Fruit fly (Drosophila melanogaster) whole organism, embryonic: ENCODE measurements around the gene Mekk1.

ENCODE experiments used
- Antp ChIP-seq: fragments of 200-800 bp; sonication (Bioruptor generic); optimal IDR thresholded peaks from 3 replicates; lab custom pipeline; 2016; ENCODE audit warnings: missing biosample characterization, missing genetic modification characterization
- Bteb2 ChIP-seq: fragments of 200-800 bp; sonication (Bioruptor generic); optimal IDR thresholded peaks from 2 replicates; lab custom pipeline; 2016; ENCODE audit warnings: missing biosample characterization, missing genetic modification characterization
- CG10209 ChIP-seq: fragments of 200-800 bp; sonication (Bioruptor generic); optimal IDR thresholded peaks from 3 replicates; lab custom pipeline; 2017; ENCODE audit warnings: missing biosample characterization, mild to moderate bottlenecking, missing genetic modification characterization, missing genetic modification reagents
- CG11093 ChIP-seq: fragments of 200-800 bp; sonication (Bioruptor generic); IDR thresholded peaks from 3 replicates; pipeline ENCODE4 v1.3.6; 2022; ENCODE audit warnings: missing biosample characterization, missing genetic modification characterization
- CG11560 ChIP-seq: fragments of 200-800 bp; sonication (Bioruptor generic); IDR thresholded peaks from 3 replicates; pipeline ENCODE4 v1.3.6; 2022; ENCODE audit warnings: missing biosample characterization, missing genetic modification characterization
- CG11723 ChIP-seq: fragments of 200-800 bp; sonication (Bioruptor generic); optimal IDR thresholded peaks from 2 replicates; lab custom pipeline; 2017; ENCODE audit warnings: missing biosample characterization, mild to moderate bottlenecking, missing genetic modification characterization
- CG14965 ChIP-seq: fragments of 200-800 bp; sonication (Bioruptor generic); optimal IDR thresholded peaks from 2 replicates; lab custom pipeline; 2016; ENCODE audit warnings: missing biosample characterization, missing genetic modification characterization, borderline replicate concordance
- CG1792 ChIP-seq: fragments of 200-800 bp; sonication (Bioruptor generic); optimal IDR thresholded peaks from 2 replicates; lab custom pipeline; 2016; ENCODE audit warnings: missing biosample characterization, missing genetic modification characterization
- CG18011 ChIP-seq: fragments of 200-800 bp; sonication (Bioruptor generic); optimal IDR thresholded peaks from 2 replicates; lab custom pipeline; 2017; ENCODE audit warnings: missing biosample characterization, missing genetic modification characterization, mild to moderate bottlenecking, moderate library complexity, missing genotype
- CG30020 ChIP-seq: fragments of 200-800 bp; optimal IDR thresholded peaks from 2 replicates; lab custom pipeline; 2019; ENCODE audit warnings: missing biosample characterization, mild to moderate bottlenecking, missing genetic modification characterization, moderate library complexity
- CG33213 ChIP-seq: fragments of 200-800 bp; sonication (Bioruptor generic); optimal IDR thresholded peaks from 3 replicates; lab custom pipeline; 2016; ENCODE audit warnings: missing biosample characterization, missing genetic modification characterization
- CG34224 ChIP-seq: fragments of 200-800 bp; sonication (Bioruptor generic); IDR thresholded peaks from 3 replicates; pipeline ENCODE4 v1.3.6; 2022; ENCODE audit warnings: missing biosample characterization, missing genetic modification characterization; ENCODE audit not compliant: partially characterized antibody
- CG6272 ChIP-seq: fragments of 200-800 bp; sonication (Bioruptor generic); IDR thresholded peaks from 2 replicates; pipeline ENCODE4 v1.3.6; 2022; ENCODE audit warnings: missing biosample characterization, missing genetic modification characterization
- CG6654 ChIP-seq: fragments of 200-800 bp; sonication (Bioruptor generic); optimal IDR thresholded peaks from 2 replicates; lab custom pipeline; 2017; ENCODE audit warnings: missing biosample characterization, mild to moderate bottlenecking, missing genetic modification characterization
- CG6791 ChIP-seq: fragments of 200-800 bp; sonication (Bioruptor generic); IDR thresholded peaks from 3 replicates; pipeline ENCODE4 v1.3.6; 2022; ENCODE audit warnings: missing biosample characterization, missing genetic modification characterization; ENCODE audit not compliant: partially characterized antibody
- CG7357 ChIP-seq: fragments of 200-800 bp; sonication (Bioruptor generic); IDR thresholded peaks from 3 replicates; pipeline ENCODE4 v1.3.6; 2022; ENCODE audit warnings: missing biosample characterization, missing genetic modification characterization
- CG8290 ChIP-seq, 3 experiments: fragments of 200-800 bp; sonication (Bioruptor generic); optimal IDR thresholded peaks; 2 replicates each; lab custom pipeline; 2016 to 2019; ENCODE audit warnings: missing biosample characterization in 3 of 3, missing genetic modification characterization in 3 of 3, mild to moderate bottlenecking in 2 of 3, moderate library complexity in 1 of 3
- CG8765 ChIP-seq: fragments of 200-800 bp; sonication (Bioruptor generic); IDR thresholded peaks from 2 replicates; pipeline ENCODE4 v1.3.6; 2022; ENCODE audit warnings: missing biosample characterization, missing genetic modification characterization
- CG9215 ChIP-seq: fragments of 200-800 bp; sonication (Bioruptor generic); IDR thresholded peaks from 2 replicates; pipeline ENCODE4 v1.3.6; 2022; ENCODE audit warnings: missing biosample characterization, missing genetic modification characterization
- D ChIP-seq, 2 experiments: fragments of 200-800 bp in 1 of 2; fragments of >200 bp in 1 of 2; sonication (Bioruptor generic) in 1 of 2; optimal IDR thresholded peaks; 2 replicates in 1 of 2; 3 replicates in 1 of 2; lab custom pipeline; 2017; ENCODE audit warnings: mild to moderate bottlenecking in 1 of 2, missing biosample characterization in 1 of 2, missing genetic modification characterization in 1 of 2, missing genetic modification reagents in 1 of 2
- Dll ChIP-seq: fragments of 200-800 bp; sonication (Bioruptor generic); IDR thresholded peaks from 4 replicates; pipeline ENCODE4 v1.3.6; 2022; ENCODE audit warnings: missing biosample characterization, missing genetic modification characterization; ENCODE audit not compliant: partially characterized antibody
- Gsc ChIP-seq: fragments of 200-800 bp; sonication (Bioruptor generic); IDR thresholded peaks from 2 replicates; pipeline ENCODE4 v1.3.6; 2022; ENCODE audit warnings: missing biosample characterization, missing genetic modification characterization
- HLH3B ChIP-seq: fragments of 200-800 bp; sonication (Bioruptor generic); IDR thresholded peaks from 2 replicates; pipeline ENCODE4 v1.3.6; 2022; ENCODE audit warnings: missing biosample characterization, missing genetic modification characterization
- HLH4C ChIP-seq: fragments of 200-800 bp; sonication (Bioruptor generic); IDR thresholded peaks from 3 replicates; pipeline ENCODE4 v1.3.6; 2022; ENCODE audit warnings: missing biosample characterization, missing genetic modification characterization; ENCODE audit not compliant: partially characterized antibody
- HLHmδ ChIP-seq: fragments of 200-800 bp; sonication (Bioruptor generic); optimal IDR thresholded peaks from 2 replicates; lab custom pipeline; 2018; ENCODE audit warnings: missing biosample characterization, mild to moderate bottlenecking, missing genetic modification characterization, moderate library complexity
- Hr39 ChIP-seq: fragments of >200 bp; optimal IDR thresholded peaks from 2 replicates; lab custom pipeline; 2017
- Hr78 ChIP-seq, 2 experiments: fragments of 200-800 bp in 1 of 2; fragments of >200 bp in 1 of 2; sonication (Bioruptor generic) in 1 of 2; optimal IDR thresholded peaks; 2 replicates each; lab custom pipeline; 2017 to 2019; ENCODE audit warnings: missing biosample characterization in 2 of 2, missing genetic modification characterization in 2 of 2, mild to moderate bottlenecking in 1 of 2, moderate library complexity in 1 of 2
- Nf-YC ChIP-seq: fragments of 200-800 bp; optimal IDR thresholded peaks from 3 replicates; lab custom pipeline; 2019; ENCODE audit warnings: missing biosample characterization, mild to moderate bottlenecking, missing genetic modification characterization, moderate library complexity
- Ptx1 ChIP-seq: fragments of 200-800 bp; sonication (Bioruptor generic); IDR thresholded peaks from 2 replicates; pipeline ENCODE4 v1.3.6; 2022; ENCODE audit warnings: missing biosample characterization, missing genetic modification characterization
- YL-1 ChIP-seq: fragments of 200-800 bp; sonication (Bioruptor generic); optimal IDR thresholded peaks from 3 replicates; lab custom pipeline; 2017; ENCODE audit warnings: missing biosample characterization, mild to moderate bottlenecking, missing genetic modification characterization
- bowl ChIP-seq: fragments of 200-800 bp; sonication (Bioruptor generic); IDR thresholded peaks from 2 replicates; pipeline ENCODE4 v1.3.6; 2022; ENCODE audit warnings: missing biosample characterization, missing genetic modification characterization
- cad ChIP-seq: fragments of >200 bp; optimal IDR thresholded peaks from 2 replicates; lab custom pipeline; 2017; ENCODE audit warnings: missing biosample characterization, missing genetic modification characterization
- crol ChIP-seq: fragments of 200-800 bp; sonication (Bioruptor generic); IDR thresholded peaks from 2 replicates; pipeline ENCODE4 v1.3.6; 2022; ENCODE audit warnings: missing biosample characterization, missing genetic modification characterization
- dysf ChIP-seq: fragments of 200-800 bp; sonication (Bioruptor generic); IDR thresholded peaks from 3 replicates; pipeline ENCODE4 v1.3.6; 2022; ENCODE audit warnings: missing biosample characterization, missing genetic modification characterization
- exex ChIP-seq: fragments of 200-800 bp; sonication (Bioruptor generic); optimal IDR thresholded peaks from 4 replicates; lab custom pipeline; 2018; ENCODE audit warnings: missing biosample characterization, mild to moderate bottlenecking, missing genetic modification characterization, moderate library complexity
- fd96Cb ChIP-seq: fragments of 200-800 bp; sonication (Bioruptor generic); optimal IDR thresholded peaks from 2 replicates; lab custom pipeline; 2018; ENCODE audit warnings: missing biosample characterization, mild to moderate bottlenecking, missing genetic modification characterization, moderate library complexity
- ham ChIP-seq: fragments of 200-800 bp; sonication (Bioruptor generic); IDR thresholded peaks from 2 replicates; pipeline ENCODE4 v1.3.6; 2022; ENCODE audit warnings: missing biosample characterization, missing genetic modification characterization
- insv ChIP-seq, 2 experiments: fragments of 200-800 bp; sonication (Bioruptor generic); optimal IDR thresholded peaks; 3 replicates each; lab custom pipeline; 2016 to 2018; ENCODE audit warnings: missing biosample characterization in 2 of 2, missing genetic modification characterization in 2 of 2
- nom ChIP-seq: fragments of 200-800 bp; sonication (Bioruptor generic); optimal IDR thresholded peaks from 2 replicates; lab custom pipeline; 2017; ENCODE audit warnings: missing biosample characterization, missing genetic modification characterization, mild to moderate bottlenecking, moderate library complexity, missing genetic modification reagents
- p53 ChIP-seq: fragments of 200-800 bp; sonication (Bioruptor generic); optimal IDR thresholded peaks from 2 replicates; lab custom pipeline; 2016; ENCODE audit warnings: missing biosample characterization, missing genetic modification characterization
- pita ChIP-seq: fragments of 200-800 bp; sonication (Bioruptor generic); optimal IDR thresholded peaks from 2 replicates; lab custom pipeline; 2017; ENCODE audit warnings: missing biosample characterization, mild to moderate bottlenecking, missing genetic modification characterization
- ranshi ChIP-seq: fragments of 200-800 bp; sonication (Bioruptor generic); IDR thresholded peaks from 2 replicates; pipeline ENCODE4 v1.3.6; 2022; ENCODE audit warnings: missing biosample characterization, missing genetic modification characterization
- sd ChIP-seq: fragments of 200-800 bp; sonication (Bioruptor generic); optimal IDR thresholded peaks from 3 replicates; lab custom pipeline; 2018; ENCODE audit warnings: missing biosample characterization, mild to moderate bottlenecking, missing genetic modification characterization, moderate library complexity
- shn ChIP-seq: fragments of 200-800 bp; sonication (Bioruptor generic); optimal IDR thresholded peaks from 3 replicates; lab custom pipeline; 2016; ENCODE audit warnings: missing biosample characterization, missing genetic modification characterization
- slou ChIP-seq: fragments of 200-800 bp; sonication (Bioruptor generic); optimal IDR thresholded peaks from 3 replicates; lab custom pipeline; 2016; ENCODE audit warnings: missing biosample characterization, missing genetic modification characterization
- tna ChIP-seq: fragments of 200-800 bp; sonication (Bioruptor generic); IDR thresholded peaks from 2 replicates; pipeline ENCODE4 v1.3.6; 2022; ENCODE audit warnings: missing biosample characterization, missing genetic modification characterization; ENCODE audit not compliant: partially characterized antibody
- zf30C ChIP-seq: fragments of 200-800 bp; sonication (Bioruptor generic); optimal IDR thresholded peaks from 3 replicates; lab custom pipeline; 2018; ENCODE audit warnings: missing biosample characterization, mild to moderate bottlenecking, missing genetic modification characterization

The Mekk1 gene

DNA sequence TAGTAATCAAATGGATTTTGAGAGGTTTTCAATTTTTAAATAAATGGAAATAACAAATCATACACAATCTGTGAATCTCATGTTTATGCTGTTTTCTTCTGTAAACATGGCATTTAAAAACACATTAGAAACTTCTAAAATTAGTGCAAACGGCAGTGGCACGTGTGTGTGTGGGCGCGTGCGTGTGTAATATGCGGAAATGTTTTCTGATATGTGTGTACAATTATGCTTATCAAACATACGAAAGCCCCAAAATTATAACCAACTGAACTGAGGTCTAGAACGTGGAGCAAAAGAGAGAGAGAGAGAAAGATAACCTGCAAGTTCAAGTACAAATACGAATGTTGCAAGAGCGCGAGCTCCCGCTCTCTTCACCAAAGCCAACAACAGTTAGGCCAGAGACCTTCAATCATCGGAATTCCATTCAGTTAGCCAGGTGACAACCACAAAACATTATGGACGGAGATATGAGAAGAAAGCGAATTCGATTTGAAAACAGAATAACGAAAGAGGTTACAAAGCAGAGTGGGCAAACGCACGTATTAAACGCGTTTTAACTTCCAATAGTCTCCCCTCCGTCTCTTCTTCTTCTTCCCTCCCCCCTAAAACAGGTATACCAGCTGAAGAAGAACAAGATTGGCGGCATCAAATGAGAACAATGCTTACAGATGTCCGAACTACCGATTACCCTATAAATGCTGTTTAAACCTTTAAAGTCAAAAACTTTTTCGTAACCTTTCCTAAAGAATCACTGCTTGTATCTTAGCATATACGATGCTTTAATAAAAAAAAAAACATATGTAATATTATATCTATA is 2.2 kb downstream of the Mekk1 start (continued):
- TF ChIP-seq sd (tag; lab: Kevin White, UChicago) (peak; percentile 97), CG11093 (peak; percentile 93), CG30020 (peak; percentile 76), D (optimal IDR thresholded peaks at IDR 0.05; lab: Kevin White, UChicago) (no peak), D (GFP tag; optimal IDR thresholded peaks at IDR 0.05; lab: Kevin White, UChicago) (peak; percentile 95), CG11560 (tag; lab: Robert Waterston, UW) (peak; percentile 89), dysf (GFP tag; lab: Robert Waterston, UW) (peak; percentile 98), CG6272 (GFP tag; lab: Robert Waterston, UW) (peak; percentile 93), CG8765 (GFP tag; lab: Robert Waterston, UW) (peak; percentile 86), exex (tag; lab: Kevin White, UChicago) (peak; percentile 81), pita (no peak), HLH3B (GFP tag; lab: Robert Waterston, UW) (peak; percentile 97), Hr39 (lab: Kevin White, UChicago) (no peak), cad (GFP tag; lab: Kevin White, UChicago) (no peak), CG14965 (peak; percentile 21), CG18011 (GFP tag; lab: Kevin White, UChicago) (peak; percentile 77), CG6791 (0 out of 3 replicates have a peak, but pooled peaks have one; percentile 7), Ptx1 (peak; percentile 96), zf30C (no peak), fd96Cb (peak; percentile 97), CG8290 (GFP tag; optimal IDR thresholded peaks at IDR 0.05; lab: Kevin White, UChicago) (peak; percentile 75), CG8290 (tag; optimal IDR thresholded peaks at IDR 0.05; lab: Kevin White, UChicago) (peak; percentile 78 to 92), CG11723 (GFP tag; lab: Kevin White, UChicago) (peak; percentile 92), CG6654 (peak; percentile 87), ham (GFP tag; lab: Robert Waterston, UW) (peak; percentile 91), slou (GFP tag; lab: Kevin White, UChicago) (peak; percentile 89), CG9215 (GFP tag; lab: Robert Waterston, UW) (peak; percentile 95), Nf-YC (tag; lab: Kevin White, UChicago) (peak; percentile 79), tna (no peak), Hr78 (GFP tag; optimal IDR thresholded peaks at IDR 0.05; lab: Kevin White, UChicago) (peak in 1 of 2 experiments; percentile 79), Gsc (GFP tag; lab: Robert Waterston, UW) (peak; percentile 72), insv (GFP tag; optimal IDR thresholded peaks at IDR 0.05; lab: Kevin White, UChicago) (peak in 1 of 2 experiments; percentile 42), crol (GFP tag; lab: Robert Waterston, UW) (peak; percentile 87), CG7357 (GFP tag; lab: Robert Waterston, UW) (peak; percentile 90), p53 (GFP tag; lab: Kevin White, UChicago) (peak; percentile 67), HLHmδ (GFP tag; lab: Kevin White, UChicago) (no peak), CG10209 (GFP tag; lab: Kevin White, UChicago) (peak; percentile 96), bowl (peak; percentile 92), Dll (GFP tag; lab: Robert Waterston, UW) (no peak), CG1792 (GFP tag; lab: Kevin White, UChicago) (peak; percentile 84), CG33213 (GFP tag; lab: Kevin White, UChicago) (peak; percentile 79), Bteb2 (GFP tag; lab: Kevin White, UChicago) (peak; percentile 78), CG34224 (no peak), YL-1 (GFP tag; lab: Kevin White, UChicago) (peak; percentile 67), shn (GFP tag; lab: Kevin White, UChicago) (peak; percentile 57), nom (GFP tag; lab: Kevin White, UChicago) (peak; percentile 72), Antp (GFP tag; lab: Kevin White, UChicago) (peak; percentile 86), ranshi (GFP tag; lab: Robert Waterston, UW) (peak; percentile 97), HLH4C (GFP tag; lab: Robert Waterston, UW) (no peak)
